Worm (Caenorhabditis elegans) whole organism, L2 larva: ENCODE data around the gene coq-2.

ENCODE experiments used
- C34F6.9 ChIP-seq: fragments of 150-350 bp; optimal IDR thresholded peaks from 2 replicates; lab custom pipeline; 2014; ENCODE audit warnings: missing biosample characterization, missing genetic modification characterization
- F13H6.1 ChIP-seq: sonication (generic microtip); optimal IDR thresholded peaks from 2 replicates; lab custom pipeline; 2016; ENCODE audit warnings: missing genetic modification characterization, missing compliant biosample characterization
- R02D3.7 ChIP-seq: fragments of 150-350 bp; optimal IDR thresholded peaks from 2 replicates; lab custom pipeline; 2014; ENCODE audit warnings: missing biosample characterization, missing genetic modification characterization
- Y55F3AM.14 ChIP-seq: fragments of 200-800 bp; sonication (Bioruptor generic); optimal IDR thresholded peaks from 2 replicates; lab custom pipeline; 2018; ENCODE audit warnings: mild to moderate bottlenecking, missing genetic modification characterization, missing compliant biosample characterization
- ZK546.5 ChIP-seq: sonication (generic microtip); optimal IDR thresholded peaks from 2 replicates; lab custom pipeline; 2017; ENCODE audit warnings: missing biosample characterization, missing genetic modification characterization
- alr-1 ChIP-seq: fragments of 150-350 bp; optimal IDR thresholded peaks from 2 replicates; lab custom pipeline; 2014; ENCODE audit warnings: missing biosample characterization, missing genetic modification characterization
- aly-2 ChIP-seq: fragments of 150-350 bp; optimal IDR thresholded peaks from 2 replicates; lab custom pipeline; 2014; ENCODE audit warnings: missing biosample characterization, missing genetic modification characterization
- ama-1 ChIP-seq: fragments of 150-350 bp; optimal IDR thresholded peaks from 2 replicates; lab custom pipeline; 2018; ENCODE audit warnings: inconsistent platforms
- blmp-1 ChIP-seq: sonication (generic microtip); optimal IDR thresholded peaks from 2 replicates; lab custom pipeline; 2017; ENCODE audit warnings: missing genetic modification characterization, mild to moderate bottlenecking, missing compliant biosample characterization, antibody characterized with exemption, moderate library complexity; ENCODE audit not compliant: insufficient read depth
- ceh-82 ChIP-seq: fragments of 150-350 bp; optimal IDR thresholded peaks from 2 replicates; lab custom pipeline; 2014; ENCODE audit warnings: missing biosample characterization, missing genetic modification characterization
- crh-2 ChIP-seq: sonication (generic microtip); optimal IDR thresholded peaks from 2 replicates; lab custom pipeline; 2017; ENCODE audit warnings: missing biosample characterization, missing genetic modification characterization
- dmd-4 ChIP-seq: sonication (generic microtip); optimal IDR thresholded peaks from 2 replicates; lab custom pipeline; 2017; ENCODE audit warnings: missing biosample characterization, missing genetic modification characterization
- gmeb-1 ChIP-seq: fragments of 150-350 bp; optimal IDR thresholded peaks from 2 replicates; lab custom pipeline; 2014; ENCODE audit warnings: missing biosample characterization, missing genetic modification characterization
- lin-11 ChIP-seq: fragments of 150-350 bp; sonication (generic microtip); optimal IDR thresholded peaks from 2 replicates; lab custom pipeline; 2014; ENCODE audit warnings: missing biosample characterization, missing genetic modification characterization, inconsistent platforms, mixed read lengths
- lin-13 ChIP-seq: fragments of 150-350 bp; optimal IDR thresholded peaks from 2 replicates; lab custom pipeline; 2014; ENCODE audit warnings: missing biosample characterization, missing genetic modification reagents, missing genetic modification characterization
- lin-39 ChIP-seq: fragments of 150-350 bp; optimal IDR thresholded peaks from 2 replicates; lab custom pipeline; 2014; ENCODE audit warnings: missing biosample characterization, missing genetic modification reagents, missing genetic modification characterization
- lsy-2 ChIP-seq, 2 experiments: fragments of 150-350 bp in 1 of 2; sonication (generic microtip) in 1 of 2; optimal IDR thresholded peaks; 2 replicates each; lab custom pipeline; 2014 to 2017; ENCODE audit warnings: missing biosample characterization in 2 of 2, missing genetic modification characterization in 2 of 2
- mab-5 ChIP-seq: fragments of 150-350 bp; optimal IDR thresholded peaks from 2 replicates; lab custom pipeline; 2014; ENCODE audit warnings: missing biosample characterization, missing genetic modification characterization
- mbf-1 ChIP-seq: sonication (generic microtip); optimal IDR thresholded peaks from 2 replicates; lab custom pipeline; 2017; ENCODE audit warnings: missing biosample characterization, missing genetic modification characterization
- mdl-1 ChIP-seq, 2 experiments: fragments of 150-350 bp in 1 of 2; sonication (generic microtip) in 1 of 2; optimal IDR thresholded peaks; 2 replicates each; lab custom pipeline; 2017; ENCODE audit warnings: missing biosample characterization in 2 of 2, missing genetic modification characterization in 2 of 2
- nhr-10 ChIP-seq: sonication (generic microtip); optimal IDR thresholded peaks from 2 replicates; lab custom pipeline; 2017; ENCODE audit warnings: missing biosample characterization, missing genetic modification characterization
- nhr-11 ChIP-seq: fragments of 150-350 bp; optimal IDR thresholded peaks from 2 replicates; lab custom pipeline; 2014; ENCODE audit warnings: missing biosample characterization, missing genetic modification characterization
- nhr-12 ChIP-seq: fragments of 150-350 bp; optimal IDR thresholded peaks from 2 replicates; lab custom pipeline; 2014; ENCODE audit warnings: missing biosample characterization, missing genetic modification characterization
- nhr-129 ChIP-seq: fragments of 150-350 bp; optimal IDR thresholded peaks from 2 replicates; lab custom pipeline; 2014; ENCODE audit warnings: missing biosample characterization, missing genetic modification characterization
- nhr-21 ChIP-seq: fragments of 150-350 bp; optimal IDR thresholded peaks from 2 replicates; lab custom pipeline; 2014; ENCODE audit warnings: missing biosample characterization, missing genetic modification characterization
- nhr-23 ChIP-seq: fragments of 150-350 bp; optimal IDR thresholded peaks from 2 replicates; lab custom pipeline; 2014; ENCODE audit warnings: missing biosample characterization, missing genetic modification reagents, missing genetic modification characterization
- nhr-237 ChIP-seq: fragments of 150-350 bp; optimal IDR thresholded peaks from 2 replicates; lab custom pipeline; 2014; ENCODE audit warnings: missing biosample characterization, missing genetic modification characterization
- nhr-25 ChIP-seq: fragments of 150-350 bp; sonication (generic microtip); optimal IDR thresholded peaks from 3 replicates; lab custom pipeline; 2014; ENCODE audit warnings: missing biosample characterization, missing genetic modification characterization
- nhr-6 ChIP-seq: fragments of 150-350 bp; optimal IDR thresholded peaks from 2 replicates; lab custom pipeline; 2014; ENCODE audit warnings: missing biosample characterization, missing genetic modification characterization
- peb-1 ChIP-seq: fragments of 150-350 bp; optimal IDR thresholded peaks from 2 replicates; lab custom pipeline; 2014; ENCODE audit warnings: missing biosample characterization, missing genetic modification characterization
- sem-4 ChIP-seq: fragments of 150-350 bp; optimal IDR thresholded peaks from 2 replicates; lab custom pipeline; 2014; ENCODE audit warnings: missing biosample characterization, missing genetic modification reagents, missing genetic modification characterization
- skn-1 ChIP-seq: sonication (generic microtip); optimal IDR thresholded peaks from 2 replicates; lab custom pipeline; 2017; ENCODE audit warnings: missing biosample characterization, missing genetic modification characterization
- sma-3 ChIP-seq: sonication (generic microtip); optimal IDR thresholded peaks from 2 replicates; lab custom pipeline; 2016; ENCODE audit warnings: missing genetic modification reagents, missing genetic modification characterization, missing compliant biosample characterization
- sma-9 ChIP-seq, 2 experiments: fragments of 150-350 bp in 1 of 2; sonication (generic microtip) in 1 of 2; optimal IDR thresholded peaks; 2 replicates each; lab custom pipeline; 2014 to 2016; ENCODE audit warnings: missing genetic modification characterization in 2 of 2, mild to moderate bottlenecking in 1 of 2, missing biosample characterization in 1 of 2, missing compliant biosample characterization in 1 of 2, missing genetic modification reagents in 1 of 2, moderate library complexity in 1 of 2
- snpc-4 ChIP-seq: fragments of 150-350 bp; optimal IDR thresholded peaks from 2 replicates; lab custom pipeline; 2014; ENCODE audit warnings: missing biosample characterization, missing genetic modification characterization
- unc-39 ChIP-seq: fragments of 150-350 bp; optimal IDR thresholded peaks from 2 replicates; lab custom pipeline; 2014; ENCODE audit warnings: missing biosample characterization, missing genetic modification characterization
- unc-55 ChIP-seq: fragments of 150-350 bp; sonication (generic microtip); optimal IDR thresholded peaks from 3 replicates; lab custom pipeline; 2014; ENCODE audit warnings: missing biosample characterization, missing genetic modification reagents, missing genetic modification characterization
- ztf-1 ChIP-seq: fragments of 200-800 bp; sonication (Bioruptor generic); conservative IDR thresholded peaks from 2 replicates; pipeline ENCODE4 v1.3.6; 2022; ENCODE audit warnings: missing genetic modification characterization, missing compliant biosample characterization
- ztf-4 ChIP-seq: fragments of 150-350 bp; optimal IDR thresholded peaks from 2 replicates; lab custom pipeline; 2014; ENCODE audit warnings: missing biosample characterization, missing genetic modification characterization

The coq-2 gene

ce11 chrIII:6968655-6969054 is 32.9 kb downstream of the coq-2 start:
- no peak for TF ChIP-seq ztf-1 (GFP tag; lab: Robert Waterston, UW)
- no peak for TF ChIP-seq gmeb-1 (tag; lab: Kevin White, UChicago)
- TF ChIP-seq ZK546.5 (tag; lab: Kevin White, UChicago) = no peak

- no peak for TF ChIP-seq alr-1 (tag; lab: Kevin White, UChicago)
- TF ChIP-seq nhr-23 (tag; lab: Kevin White, UChicago) = no peak
- TF ChIP-seq ama-1 (lab: Kevin White, UChicago) = no peak
- no peak for TF ChIP-seq sem-4 (tag; lab: Kevin White, UChicago)
- TF ChIP-seq lin-13 (GFP tag; lab: Kevin White, UChicago) = no peak
- TF ChIP-seq gmeb-1 (tag; lab: Kevin White, UChicago) = no peak
- no peak for TF ChIP-seq mdl-1 (tag; optimal IDR thresholded peaks at IDR 0.05; lab: Kevin White, UChicago)
- TF ChIP-seq lin-11 = no peak
- TF ChIP-seq blmp-1 (tag; lab: Kevin White, UChicago) = no peak
Observed at ce11 chrIII:6969090-6969489, 33.3 kb downstream of the coq-2 start, which contains the start of gene F31E3.12. Gene F31E3.12 (plus strand): TSS chrIII:6969390.

- TF ChIP-seq blmp-1 (tag; lab: Kevin White, UChicago) (no peak), nhr-12 (tag; lab: Kevin White, UChicago) (no peak), skn-1 (tag; lab: Kevin White, UChicago) (no peak), crh-2 (tag; lab: Kevin White, UChicago) (no peak), nhr-10 (tag; lab: Kevin White, UChicago) (no peak), lin-13 (GFP tag; lab: Kevin White, UChicago) (no peak), Y55F3AM.14 (GFP tag; lab: Kevin White, UChicago) (peak; percentile 20), nhr-237 (tag; lab: Kevin White, UChicago) (no peak), aly-2 (no peak), lsy-2 (tag; optimal IDR thresholded peaks at IDR 0.05; lab: Kevin White, UChicago) (peak in 1 of 2 experiments; percentile 2), nhr-21 (tag; lab: Kevin White, UChicago) (peak; percentile 6), nhr-6 (tag; lab: Kevin White, UChicago) (no peak), unc-39 (tag; lab: Kevin White, UChicago) (no peak)
Observed at ce11 chrIII:6969781-6970342, 34.1 kb downstream of the coq-2 start.

ce11 chrIII:6970744-6971143 is 35.0 kb downstream of the coq-2 start:
- TF ChIP-seq peb-1 (no peak), crh-2 (tag; lab: Kevin White, UChicago) (no peak), nhr-23 (tag; lab: Kevin White, UChicago) (no peak), nhr-12 (tag; lab: Kevin White, UChicago) (no peak), lin-39 (no peak), alr-1 (tag; lab: Kevin White, UChicago) (no peak), sem-4 (tag; lab: Kevin White, UChicago) (no peak), nhr-237 (tag; lab: Kevin White, UChicago) (no peak), sma-9 (GFP tag; optimal IDR thresholded peaks at IDR 0.05; lab: Kevin White, UChicago) (no peak), sma-9 (tag; optimal IDR thresholded peaks at IDR 0.05; lab: Kevin White, UChicago) (no peak)
- TF ChIP-seq, all 48 proteins: peak for 0

- TF ChIP-seq nhr-237 (tag; lab: Kevin White, UChicago) (peak; percentile 47), lin-39 (no peak), mab-5 (tag; lab: Kevin White, UChicago) (peak; percentile 92), lsy-2 (tag; optimal IDR thresholded peaks at IDR 0.05; lab: Kevin White, UChicago) (peak; percentile 98 to 100), ztf-4 (tag; lab: Kevin White, UChicago) (peak; percentile 88), sma-9 (GFP tag; optimal IDR thresholded peaks at IDR 0.05; lab: Kevin White, UChicago) (peak; percentile 93), sma-9 (tag; optimal IDR thresholded peaks at IDR 0.05; lab: Kevin White, UChicago) (no peak), nhr-25 (tag; lab: Kevin White, UChicago) (peak; percentile 98), peb-1 (no peak), nhr-10 (tag; lab: Kevin White, UChicago) (peak; percentile 18), nhr-11 (no peak), snpc-4 (tag; lab: Kevin White, UChicago) (peak; percentile 86), sma-3 (GFP tag; lab: Kevin White, UChicago) (peak; percentile 98), nhr-129 (peak; percentile 99), C34F6.9 (tag; lab: Kevin White, UChicago) (peak; percentile 100), nhr-21 (tag; lab: Kevin White, UChicago) (peak; percentile 95), unc-55 (GFP tag; lab: Kevin White, UChicago) (peak; percentile 99), R02D3.7 (peak; percentile 79), ztf-1 (GFP tag; lab: Robert Waterston, UW) (no peak), ama-1 (lab: Kevin White, UChicago) (peak; percentile 90), nhr-23 (tag; lab: Kevin White, UChicago) (no peak), Y55F3AM.14 (GFP tag; lab: Kevin White, UChicago) (peak; percentile 88), F13H6.1 (tag; lab: Kevin White, UChicago) (peak; percentile 87), mbf-1 (no peak), ceh-82 (peak; percentile 81), nhr-6 (tag; lab: Kevin White, UChicago) (peak; percentile 97), dmd-4 (tag; lab: Kevin White, UChicago) (no peak), mdl-1 (tag; optimal IDR thresholded peaks at IDR 0.05; lab: Kevin White, UChicago) (peak in 1 of 2 experiments; percentile 78), nhr-12 (tag; lab: Kevin White, UChicago) (peak; percentile 68)
Observed at ce11 chrIII:6971662-6972284, 36.0 kb downstream of the coq-2 start, which contains the start of the genes eef-1A.1 and rfc-4. Gene eef-1A.1 (minus strand): TSS chrIII:6971712. Gene rfc-4 (plus strand): TSS chrIII:6972253.
